Fruit fly (Drosophila melanogaster): ENCODE measurements around the gene Pyroxd1.

Gene Pyroxd1

DNA sequence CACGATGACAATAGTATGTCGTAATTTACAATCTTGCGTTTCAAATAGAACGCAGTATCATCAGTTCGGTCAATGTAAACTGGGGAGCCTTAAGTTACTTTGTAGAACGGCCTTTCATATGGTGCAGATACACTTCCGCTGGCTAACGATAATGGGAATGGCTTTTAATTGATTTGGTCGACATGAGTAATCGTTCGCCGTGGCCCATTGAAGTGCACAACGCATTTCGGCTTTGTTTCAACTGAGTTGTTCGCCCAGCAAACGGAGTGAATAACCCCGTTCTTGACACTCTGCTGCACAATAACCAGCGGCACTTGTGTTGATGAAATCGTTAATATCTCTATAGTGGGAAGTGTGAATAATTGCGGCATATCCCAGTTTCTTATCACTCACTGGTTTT is 23.3 kb upstream of the Pyroxd1 start:
- TF ChIP-seq Hnf4 (GFP tag; optimal IDR thresholded peaks at IDR 0.05) (no peak), Rel (GFP tag; optimal IDR thresholded peaks at IDR 0.05) (no peak), Rel (tag; optimal IDR thresholded peaks at IDR 0.05) (peak; percentile 63)

DNA sequence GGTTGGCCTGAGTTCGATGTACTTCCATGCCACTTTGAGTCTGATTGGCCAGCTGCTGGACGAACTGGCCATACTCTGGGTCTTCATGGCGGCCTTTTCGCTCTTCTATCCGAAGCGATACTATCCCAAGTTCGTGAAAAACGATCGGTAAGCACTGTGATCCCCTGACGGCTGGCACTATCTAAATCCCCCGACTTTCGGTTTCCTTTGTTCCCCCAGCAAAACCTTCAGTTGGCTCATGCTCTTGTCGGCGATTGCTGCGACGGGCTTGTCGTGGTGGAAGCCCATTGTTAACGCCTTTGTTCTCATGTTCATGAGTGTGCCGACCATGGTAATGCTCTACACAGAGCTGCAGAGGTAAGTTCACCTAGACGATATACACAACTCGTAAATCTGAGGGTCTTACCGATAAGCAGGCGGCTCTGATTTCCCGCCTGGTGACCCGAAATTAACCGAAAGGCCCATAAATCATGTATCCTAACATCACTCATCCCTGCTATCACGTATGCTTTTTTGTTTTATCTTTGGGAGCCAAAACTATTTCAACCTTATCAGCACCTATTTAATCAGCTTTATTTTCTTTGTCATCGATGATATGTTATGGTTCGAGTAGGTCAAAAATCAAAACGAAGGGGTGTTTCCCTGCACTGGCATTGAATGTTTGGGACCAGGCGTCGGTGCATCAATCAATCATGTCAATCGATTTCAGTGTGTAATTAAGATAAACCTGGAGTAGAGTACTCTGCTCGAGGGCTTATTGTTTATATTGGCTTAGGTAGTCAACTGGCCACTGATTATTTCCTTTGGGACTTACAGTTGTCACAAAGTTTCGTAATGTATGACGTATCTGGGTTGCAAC is 21.8 kb upstream of the Pyroxd1 start:
- TF ChIP-seq br (GFP tag; optimal IDR thresholded peaks at IDR 0.05) (peak; percentile 17), h (GFP tag; optimal IDR thresholded peaks at IDR 0.05) (peak; percentile 35), usp (GFP tag; optimal IDR thresholded peaks at IDR 0.05) (no peak), GATAd (GFP tag; optimal IDR thresholded peaks at IDR 0.05) (no peak), Rel (GFP tag; optimal IDR thresholded peaks at IDR 0.05) (no peak), Rel (tag; optimal IDR thresholded peaks at IDR 0.05) (peak; percentile 99), pan (optimal IDR thresholded peaks at IDR 0.05) (no peak), HLH106 (tag; optimal IDR thresholded peaks at IDR 0.05) (no peak), CG32264 (GFP tag; optimal IDR thresholded peaks at IDR 0.05) (no peak), Hnf4 (GFP tag; optimal IDR thresholded peaks at IDR 0.05) (no peak), dsf (GFP tag; optimal IDR thresholded peaks at IDR 0.05; ENCODE audit: borderline replicate concordance) (no peak), OdsH (GFP tag; optimal IDR thresholded peaks at IDR 0.05) (peak; percentile 1), woc (GFP tag; optimal IDR thresholded peaks at IDR 0.05) (no peak)

DNA sequence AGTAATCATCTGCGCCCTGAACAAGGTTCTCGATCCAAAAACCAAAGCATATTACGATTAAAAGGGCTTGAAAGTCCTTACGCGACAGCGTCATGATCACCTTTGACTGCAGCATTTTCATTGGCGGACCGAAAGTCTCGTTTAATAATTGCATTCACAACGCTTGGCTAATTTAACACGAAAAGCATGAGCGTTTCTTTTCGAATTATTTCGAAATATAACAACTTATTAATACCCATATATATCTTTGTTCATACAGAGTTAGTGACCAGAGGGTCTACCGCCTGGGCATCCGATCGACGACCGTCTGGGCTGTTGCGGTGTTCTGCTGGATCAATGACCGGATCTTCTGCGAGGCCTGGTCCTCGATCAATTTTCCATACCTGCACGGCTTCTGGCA is 19.1 kb upstream of the Pyroxd1 start, which contains the start of gene CG10730:
TSS of gene CG10730 (minus strand) at position 101 of the 400 bp plus-strand sequence.
- no peak for TF ChIP-seq CG32264 (GFP tag; optimal IDR thresholded peaks at IDR 0.05)
- TF ChIP-seq rgr (GFP tag; optimal IDR thresholded peaks at IDR 0.05) = no peak
- no peak for TF ChIP-seq Jra (GFP tag; optimal IDR thresholded peaks at IDR 0.05)
- no peak for TF ChIP-seq Hnf4 (GFP tag; optimal IDR thresholded peaks at IDR 0.05)
- no peak for TF ChIP-seq GATAd (GFP tag; optimal IDR thresholded peaks at IDR 0.05)
- TF ChIP-seq jim (GFP tag; optimal IDR thresholded peaks at IDR 0.05) = no peak
- no peak for TF ChIP-seq lola (GFP tag; optimal IDR thresholded peaks at IDR 0.05)
- no peak for TF ChIP-seq HLH106 (tag; optimal IDR thresholded peaks at IDR 0.05)
- no peak for TF ChIP-seq psq (GFP tag; optimal IDR thresholded peaks at IDR 0.05)
- no peak for TF ChIP-seq Mio (GFP tag; optimal IDR thresholded peaks at IDR 0.05)
- no peak for TF ChIP-seq fru (GFP tag; optimal IDR thresholded peaks at IDR 0.05)
- TF ChIP-seq sage (GFP tag; optimal IDR thresholded peaks at IDR 0.05) = no peak
- TF ChIP-seq tai (GFP tag; optimal IDR thresholded peaks at IDR 0.05) = no peak
- no peak for TF ChIP-seq pan (optimal IDR thresholded peaks at IDR 0.05)
- no peak for TF ChIP-seq Hr83 (GFP tag; optimal IDR thresholded peaks at IDR 0.05; ENCODE audit: poor library complexity, severe bottlenecking)
- TF ChIP-seq Rel (GFP tag; optimal IDR thresholded peaks at IDR 0.05) = no peak
- no peak for TF ChIP-seq Rel (tag; optimal IDR thresholded peaks at IDR 0.05)
- no peak for TF ChIP-seq dsf (GFP tag; optimal IDR thresholded peaks at IDR 0.05; ENCODE audit: borderline replicate concordance)

DNA sequence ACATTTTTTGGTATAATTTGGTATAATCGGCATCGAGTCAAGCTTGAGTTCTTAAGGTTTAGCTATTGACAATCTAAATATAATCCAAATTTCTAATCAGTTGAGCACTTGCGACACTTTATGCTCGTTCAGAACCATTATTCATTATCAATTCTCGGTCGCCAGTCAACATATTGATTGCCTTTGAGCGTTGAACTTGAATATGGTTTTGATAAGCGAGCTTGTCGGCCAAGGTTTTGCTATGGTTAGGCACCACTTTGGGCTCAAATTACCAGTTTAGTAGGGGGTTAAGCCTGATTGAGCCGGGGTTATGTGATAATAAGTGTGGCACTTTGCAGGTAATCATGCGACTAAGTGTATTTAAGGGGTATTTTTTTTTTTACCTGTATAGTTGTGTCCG is 16.8 kb upstream of the Pyroxd1 start:
- no peak for TF ChIP-seq dsf (GFP tag; optimal IDR thresholded peaks at IDR 0.05; ENCODE audit: borderline replicate concordance)
- no peak for TF ChIP-seq Rel (GFP tag; optimal IDR thresholded peaks at IDR 0.05)
- no peak for TF ChIP-seq Rel (tag; optimal IDR thresholded peaks at IDR 0.05)
- no peak for TF ChIP-seq Dfd (GFP tag; optimal IDR thresholded peaks at IDR 0.05)
- no peak for TF ChIP-seq usp (GFP tag; optimal IDR thresholded peaks at IDR 0.05)
- TF ChIP-seq GATAd (GFP tag; optimal IDR thresholded peaks at IDR 0.05) = no peak
- TF ChIP-seq lola (GFP tag; optimal IDR thresholded peaks at IDR 0.05) = no peak
- no peak for TF ChIP-seq CrebA (GFP tag; optimal IDR thresholded peaks at IDR 0.05; ENCODE audit: borderline replicate concordance)
- TF ChIP-seq Hr83 (GFP tag; optimal IDR thresholded peaks at IDR 0.05; ENCODE audit: poor library complexity, severe bottlenecking) = no peak
- no peak for TF ChIP-seq sv (GFP tag; optimal IDR thresholded peaks at IDR 0.05)
- no peak for TF ChIP-seq tai (GFP tag; optimal IDR thresholded peaks at IDR 0.05)
- TF ChIP-seq h (GFP tag; optimal IDR thresholded peaks at IDR 0.05) = no peak
- TF ChIP-seq HLH106 (tag; optimal IDR thresholded peaks at IDR 0.05) = no peak
- no peak for TF ChIP-seq Jra (GFP tag; optimal IDR thresholded peaks at IDR 0.05)
- TF ChIP-seq woc (GFP tag; optimal IDR thresholded peaks at IDR 0.05) = no peak
- no peak for TF ChIP-seq Mio (GFP tag; optimal IDR thresholded peaks at IDR 0.05)
- no peak for TF ChIP-seq rgr (GFP tag; optimal IDR thresholded peaks at IDR 0.05)
- TF ChIP-seq OdsH (GFP tag; optimal IDR thresholded peaks at IDR 0.05) = no peak
- no peak for TF ChIP-seq foxo (GFP tag; optimal IDR thresholded peaks at IDR 0.05)
- TF ChIP-seq Myc (optimal IDR thresholded peaks at IDR 0.05) = no peak
- no peak for TF ChIP-seq Sp1 (GFP tag; optimal IDR thresholded peaks at IDR 0.05)

DNA sequence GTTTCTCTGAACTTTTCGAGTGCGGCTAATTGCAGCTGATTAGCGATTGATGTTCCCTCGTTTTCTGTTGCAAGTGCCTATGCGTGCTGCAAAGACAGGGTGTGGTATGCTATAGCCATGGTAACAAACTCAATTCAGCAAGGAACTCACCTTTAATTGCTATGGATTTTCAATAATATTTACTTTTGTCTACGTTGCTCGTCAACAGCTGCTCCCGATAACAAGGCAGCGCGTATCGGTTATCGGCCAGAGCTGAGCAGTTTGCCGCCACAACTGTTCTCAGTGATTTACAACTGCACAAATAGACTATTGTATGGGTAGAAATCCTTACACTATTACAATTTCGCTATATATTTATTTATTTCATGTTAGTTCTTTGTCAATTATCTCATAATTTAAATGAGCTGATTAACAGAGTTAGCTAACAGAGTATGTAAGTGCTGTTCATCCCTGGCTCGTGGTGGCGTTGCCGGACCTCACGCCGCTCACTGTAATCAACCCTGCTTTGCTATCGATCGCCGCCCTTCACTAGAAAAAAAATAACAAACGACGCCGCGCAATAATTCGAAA is 15.9 kb upstream of the Pyroxd1 start, which contains the start of the genes pr and neb:
TSS of gene pr (minus strand) at position 225 of the 570 bp plus-strand sequence.
TSS of gene neb (plus strand) at position 524 of the 570 bp plus-strand sequence.
- TF ChIP-seq dsf (GFP tag; optimal IDR thresholded peaks at IDR 0.05; ENCODE audit: borderline replicate concordance) (no peak), Rel (GFP tag; optimal IDR thresholded peaks at IDR 0.05) (no peak), Rel (tag; optimal IDR thresholded peaks at IDR 0.05) (peak; percentile 55), ey (GFP tag; optimal IDR thresholded peaks at IDR 0.05) (peak; percentile 53), Vsx2 (GFP tag; optimal IDR thresholded peaks at IDR 0.05; ENCODE audit: partially characterized antibody) (peak; percentile 77), CG32264 (GFP tag; optimal IDR thresholded peaks at IDR 0.05) (peak; percentile 30), brk (GFP tag; optimal IDR thresholded peaks at IDR 0.05) (peak; percentile 37), Hr83 (GFP tag; optimal IDR thresholded peaks at IDR 0.05; ENCODE audit: poor library complexity, severe bottlenecking) (no peak), jim (GFP tag; optimal IDR thresholded peaks at IDR 0.05) (no peak), Mio (GFP tag; optimal IDR thresholded peaks at IDR 0.05) (no peak), HLH106 (tag; optimal IDR thresholded peaks at IDR 0.05) (peak; percentile 7), h (GFP tag; optimal IDR thresholded peaks at IDR 0.05) (peak; percentile 77), foxo (GFP tag; optimal IDR thresholded peaks at IDR 0.05) (peak in 1 of 2 experiments; percentile 68), sage (GFP tag; optimal IDR thresholded peaks at IDR 0.05) (peak; percentile 58), fru (GFP tag; optimal IDR thresholded peaks at IDR 0.05) (peak; percentile 62), psq (GFP tag; optimal IDR thresholded peaks at IDR 0.05) (peak; percentile 33), sv (GFP tag; optimal IDR thresholded peaks at IDR 0.05) (peak; percentile 50), Sp1 (GFP tag; optimal IDR thresholded peaks at IDR 0.05) (peak; percentile 71), pan (optimal IDR thresholded peaks at IDR 0.05) (no peak), OdsH (GFP tag; optimal IDR thresholded peaks at IDR 0.05) (peak; percentile 45), GATAd (GFP tag; optimal IDR thresholded peaks at IDR 0.05) (no peak), Myc (optimal IDR thresholded peaks at IDR 0.05) (peak; percentile 81), CG9705 (GFP tag; optimal IDR thresholded peaks at IDR 0.05) (no peak), rgr (GFP tag; optimal IDR thresholded peaks at IDR 0.05) (peak; percentile 54), Hnf4 (GFP tag; optimal IDR thresholded peaks at IDR 0.05) (peak; percentile 58), tai (GFP tag; optimal IDR thresholded peaks at IDR 0.05) (no peak), Jra (GFP tag; optimal IDR thresholded peaks at IDR 0.05) (peak; percentile 15), br (GFP tag; optimal IDR thresholded peaks at IDR 0.05) (peak; percentile 8)

Data from whole organism, wandering third instar larva.